Fruit fly (Drosophila melanogaster): ENCODE results near the gene eEF1gamma.
A peak's percentile ranks its signal among the peaks of the same experiment; 100 is the strongest.

The eEF1gamma gene

dm6 chr3R:29207012-29207656, 12.8 kb upstream of the eEF1gamma start:
- peak in 1 of 2 experiments; percentile 32 for TF ChIP-seq EcR (GFP tag; optimal IDR thresholded peaks at IDR 0.05)
- no peak for TF ChIP-seq usp (GFP tag; optimal IDR thresholded peaks at IDR 0.05)

DNA sequence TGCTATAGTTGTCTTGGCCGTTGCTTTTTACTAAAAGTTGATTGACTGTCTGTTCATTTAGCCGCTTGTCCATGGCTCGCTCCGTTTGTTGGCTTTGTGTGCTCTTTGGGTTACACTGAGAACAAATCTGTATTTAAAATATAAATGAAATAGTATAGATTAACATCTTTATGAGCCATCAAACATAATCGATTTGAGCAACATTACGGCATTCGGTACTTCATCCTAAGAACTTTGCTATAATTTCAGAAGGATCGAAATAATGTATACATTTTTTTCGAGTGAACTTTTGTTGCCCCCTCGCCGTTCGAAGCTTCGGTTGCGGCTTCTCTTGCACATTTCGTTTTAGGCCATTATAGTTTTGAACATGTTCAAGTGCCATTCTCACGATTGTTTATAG, 12.0 kb upstream of the eEF1gamma start:
- no peak for TF ChIP-seq pan (optimal IDR thresholded peaks at IDR 0.05)
- TF ChIP-seq psq (optimal IDR thresholded peaks at IDR 0.05): no peak
- no peak for TF ChIP-seq EcR (GFP tag; optimal IDR thresholded peaks at IDR 0.05)

dm6 chr3R:29210091-29210490, 9.9 kb upstream of the eEF1gamma start:
- TF ChIP-seq CG8478 (optimal IDR thresholded peaks at IDR 0.05) (no peak), psq (optimal IDR thresholded peaks at IDR 0.05) (no peak), EcR (GFP tag; optimal IDR thresholded peaks at IDR 0.05) (no peak), usp (GFP tag; optimal IDR thresholded peaks at IDR 0.05) (no peak), pan (optimal IDR thresholded peaks at IDR 0.05) (no peak), Dll (optimal IDR thresholded peaks at IDR 0.05) (no peak)

DNA sequence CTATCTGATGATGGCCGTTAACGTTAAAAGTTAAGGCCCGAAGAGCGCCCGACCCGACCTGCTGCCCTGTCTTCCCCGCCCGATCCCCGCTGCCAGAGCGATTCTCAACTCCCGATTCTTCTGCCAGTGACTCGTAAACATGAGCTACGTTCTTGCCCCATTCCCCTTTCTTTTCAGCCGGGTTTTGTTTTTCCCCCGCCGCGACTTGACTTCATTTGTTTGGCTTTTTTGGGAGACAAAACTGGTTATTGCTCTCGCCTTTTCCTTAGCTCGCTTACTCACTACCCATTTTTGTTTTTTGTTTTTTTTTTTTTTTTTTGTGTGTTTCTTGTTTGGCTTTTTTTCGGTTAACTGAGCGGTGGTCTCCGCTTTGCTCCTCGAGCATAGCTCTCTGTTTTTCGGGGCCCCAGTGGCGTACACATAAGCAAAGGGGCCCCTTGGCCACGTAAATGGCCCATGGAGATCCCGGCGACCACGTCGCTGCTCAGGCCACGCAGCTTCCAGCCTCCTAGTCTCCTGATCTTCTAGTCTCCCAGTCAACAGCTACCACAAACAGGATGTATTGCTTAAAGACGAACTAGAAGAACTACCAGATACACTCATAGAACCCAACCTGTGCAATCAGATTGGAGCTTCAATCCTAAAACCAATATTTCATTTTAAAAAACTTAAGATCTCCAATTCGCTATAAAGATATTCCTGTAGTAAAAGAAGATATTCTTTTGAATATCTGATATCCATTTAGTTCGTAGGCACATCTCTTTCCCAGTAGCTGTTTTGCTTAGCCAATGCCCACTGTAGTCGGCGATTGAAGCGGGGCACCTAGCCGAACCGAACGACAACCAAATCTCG, 9.2 kb upstream of the eEF1gamma start:
- TF ChIP-seq EcR (GFP tag; optimal IDR thresholded peaks at IDR 0.05): peak in 1 of 2 experiments; percentile 70
- peak; percentile 11 for TF ChIP-seq Dll (optimal IDR thresholded peaks at IDR 0.05)
- TF ChIP-seq usp (GFP tag; optimal IDR thresholded peaks at IDR 0.05): no peak

- TF ChIP-seq usp (GFP tag; optimal IDR thresholded peaks at IDR 0.05) (no peak), CG8478 (optimal IDR thresholded peaks at IDR 0.05) (no peak), psq (optimal IDR thresholded peaks at IDR 0.05) (no peak), pan (optimal IDR thresholded peaks at IDR 0.05) (no peak), Dll (optimal IDR thresholded peaks at IDR 0.05) (no peak), EcR (GFP tag; optimal IDR thresholded peaks at IDR 0.05) (no peak)
Measured at dm6 chr3R:29211702-29212101, 8.3 kb upstream of the eEF1gamma start.

dm6 chr3R:29212534-29212933, 7.4 kb upstream of the eEF1gamma start:
- TF ChIP-seq pan (optimal IDR thresholded peaks at IDR 0.05) (no peak), usp (GFP tag; optimal IDR thresholded peaks at IDR 0.05) (no peak), EcR (GFP tag; optimal IDR thresholded peaks at IDR 0.05) (no peak), psq (optimal IDR thresholded peaks at IDR 0.05) (no peak), CG8478 (optimal IDR thresholded peaks at IDR 0.05) (no peak), Dll (optimal IDR thresholded peaks at IDR 0.05) (no peak)

- TF ChIP-seq pan (optimal IDR thresholded peaks at IDR 0.05) (no peak), Dll (optimal IDR thresholded peaks at IDR 0.05) (no peak), psq (optimal IDR thresholded peaks at IDR 0.05) (no peak), EcR (GFP tag; optimal IDR thresholded peaks at IDR 0.05) (no peak), usp (GFP tag; optimal IDR thresholded peaks at IDR 0.05) (no peak), CG8478 (optimal IDR thresholded peaks at IDR 0.05) (no peak)
Measured at dm6 chr3R:29213416-29213815, 6.6 kb upstream of the eEF1gamma start.

DNA sequence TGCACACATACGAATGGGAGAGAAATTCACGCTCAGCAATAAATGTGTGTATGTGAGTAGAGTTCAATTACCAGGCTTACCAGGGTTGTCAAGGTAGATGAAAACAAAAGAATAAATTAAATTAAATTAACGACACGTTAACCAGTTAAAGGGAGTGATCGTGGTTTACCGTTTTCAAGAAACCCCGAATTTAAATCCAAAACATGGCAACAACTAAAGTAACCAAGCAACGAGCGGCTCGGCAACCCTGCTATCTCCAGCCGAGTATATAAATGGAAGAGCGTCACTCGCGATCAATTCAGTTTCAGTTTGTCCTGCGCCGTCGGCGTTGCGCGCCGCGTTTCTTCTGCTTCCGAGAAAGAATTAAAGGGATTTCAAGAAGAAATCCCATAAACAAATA, 5.7 kb upstream of the eEF1gamma start:
- TF ChIP-seq Dll (optimal IDR thresholded peaks at IDR 0.05) (peak; percentile 51), EcR (GFP tag; optimal IDR thresholded peaks at IDR 0.05) (peak in 1 of 2 experiments; percentile 90), psq (optimal IDR thresholded peaks at IDR 0.05) (no peak)

DNA sequence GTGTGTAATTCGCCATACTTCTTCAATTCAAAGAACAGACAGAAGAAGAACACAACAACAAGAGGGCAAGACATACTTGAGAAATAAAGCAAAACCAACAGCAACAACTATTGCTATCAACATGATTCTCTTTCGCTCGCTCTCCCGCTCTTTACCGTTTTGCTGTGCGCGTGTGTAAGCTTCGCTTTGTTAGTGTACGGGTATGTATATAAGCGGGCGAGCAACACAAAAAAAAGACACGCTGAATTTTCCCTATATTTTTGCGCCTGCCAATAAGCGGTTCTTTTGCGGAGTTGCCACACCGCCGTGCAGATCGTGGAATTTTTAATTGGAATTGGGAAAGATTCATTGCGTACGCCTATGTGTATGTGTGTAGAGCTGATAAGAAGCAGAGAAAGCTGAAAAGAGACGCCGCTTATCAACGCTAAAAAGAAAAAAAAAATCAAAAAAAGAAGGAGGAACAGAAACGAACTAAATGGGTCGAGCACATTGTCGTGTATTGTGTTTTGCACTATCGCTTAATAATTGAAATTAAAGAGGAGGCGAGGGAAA, 4.9 kb upstream of the eEF1gamma start:
- TF ChIP-seq pan (optimal IDR thresholded peaks at IDR 0.05) (no peak), Dll (optimal IDR thresholded peaks at IDR 0.05) (no peak), EcR (GFP tag; optimal IDR thresholded peaks at IDR 0.05) (no peak)

DNA sequence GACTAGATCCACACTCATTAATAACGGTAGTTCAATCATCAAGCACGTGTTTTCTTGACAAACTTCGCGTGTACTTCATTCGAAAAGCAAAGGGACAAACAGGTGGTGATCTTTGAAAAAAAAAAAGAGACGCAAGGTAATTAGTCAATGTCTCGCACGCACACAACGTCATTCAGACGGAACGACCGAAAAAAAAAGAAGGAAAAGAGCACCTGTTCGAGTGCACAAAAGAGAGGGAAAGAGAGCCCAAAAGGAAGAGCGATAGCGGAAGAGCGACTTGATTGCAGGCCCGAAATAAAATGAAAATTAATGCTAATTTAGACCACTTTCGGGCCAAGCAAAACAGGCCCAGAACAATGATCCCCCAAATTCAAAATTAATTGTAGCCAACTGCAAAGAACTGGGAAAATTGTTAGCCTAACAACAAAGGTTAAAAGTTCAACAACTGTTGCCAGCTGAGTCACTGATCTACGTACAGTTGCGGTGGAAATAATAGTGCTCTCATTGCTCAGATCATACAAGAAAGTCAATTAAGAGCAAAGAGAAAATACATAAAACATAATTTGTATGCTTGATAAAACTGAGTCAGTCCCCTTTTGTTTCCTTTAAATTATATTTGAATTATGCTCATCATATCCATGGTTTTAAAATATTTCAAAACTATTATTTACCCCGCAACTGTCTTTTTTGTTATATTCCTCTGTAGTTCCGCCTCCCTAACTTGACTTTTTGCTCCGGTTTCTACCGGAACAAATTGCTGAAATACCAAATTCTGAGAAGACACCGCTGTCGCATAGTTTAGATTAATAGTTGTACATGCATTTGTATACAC, 4.1 kb upstream of the eEF1gamma start:
- TF ChIP-seq usp (GFP tag; optimal IDR thresholded peaks at IDR 0.05) (no peak), psq (optimal IDR thresholded peaks at IDR 0.05) (no peak), Dll (optimal IDR thresholded peaks at IDR 0.05) (no peak), pan (optimal IDR thresholded peaks at IDR 0.05) (no peak), CG8478 (optimal IDR thresholded peaks at IDR 0.05) (no peak), EcR (GFP tag; optimal IDR thresholded peaks at IDR 0.05) (no peak)

DNA sequence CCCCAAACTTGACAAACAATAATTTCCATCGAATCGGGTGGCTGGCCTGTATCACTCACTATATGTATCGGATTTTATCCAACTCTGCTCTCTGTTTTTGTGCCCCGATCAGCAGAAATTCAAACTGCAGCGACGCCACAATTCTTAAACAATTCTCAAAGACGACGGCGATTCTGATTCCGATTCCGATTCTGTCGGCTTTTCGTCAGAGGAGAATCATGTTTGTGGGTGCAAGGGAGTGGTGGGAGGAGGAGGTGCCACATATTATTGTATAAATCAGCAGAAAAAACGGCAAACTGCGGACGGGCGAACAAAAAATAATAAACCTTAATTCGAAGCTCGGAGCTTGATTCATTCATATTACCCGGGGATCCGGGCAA, 3.5 kb upstream of the eEF1gamma start:
- TF ChIP-seq EcR (GFP tag; optimal IDR thresholded peaks at IDR 0.05): no peak
- no peak for TF ChIP-seq CG8478 (optimal IDR thresholded peaks at IDR 0.05)
- TF ChIP-seq pan (optimal IDR thresholded peaks at IDR 0.05): no peak
- TF ChIP-seq psq (optimal IDR thresholded peaks at IDR 0.05): no peak
- no peak for TF ChIP-seq usp (GFP tag; optimal IDR thresholded peaks at IDR 0.05)
- TF ChIP-seq Dll (optimal IDR thresholded peaks at IDR 0.05): no peak

dm6 chr3R:29217309-29217708, 2.7 kb upstream of the eEF1gamma start:
- TF ChIP-seq usp (GFP tag; optimal IDR thresholded peaks at IDR 0.05) (no peak), EcR (GFP tag; optimal IDR thresholded peaks at IDR 0.05) (no peak), CG8478 (optimal IDR thresholded peaks at IDR 0.05) (no peak), Dll (optimal IDR thresholded peaks at IDR 0.05) (no peak), pan (optimal IDR thresholded peaks at IDR 0.05) (no peak), psq (optimal IDR thresholded peaks at IDR 0.05) (no peak)

All from whole organism.